Worm (Caenorhabditis elegans) whole organism, L1 larva: ENCODE data around the gene dlc-3.

Source experiments
- C04F5.9 ChIP-seq: sonication (generic microtip); optimal IDR thresholded peaks from 2 replicates; lab custom pipeline; 2016; ENCODE audit warnings: missing genetic modification characterization, missing compliant biosample characterization
- C16A3.4 ChIP-seq: fragments of 150-350 bp; optimal IDR thresholded peaks from 2 replicates; lab custom pipeline; 2014; ENCODE audit warnings: missing biosample characterization, missing genetic modification characterization
- Y116A8C.19 ChIP-seq: sonication (generic microtip); optimal IDR thresholded peaks from 2 replicates; lab custom pipeline; 2016; ENCODE audit warnings: missing compliant biosample characterization, missing genetic modification characterization, borderline replicate concordance
- aha-1 ChIP-seq: fragments of 150-350 bp; optimal IDR thresholded peaks from 2 replicates; lab custom pipeline; 2014; ENCODE audit warnings: missing biosample characterization, missing genetic modification characterization
- alr-1 ChIP-seq: fragments of 200-800 bp; sonication (Bioruptor generic); optimal IDR thresholded peaks from 2 replicates; lab custom pipeline; 2018; ENCODE audit warnings: borderline replicate concordance, mild to moderate bottlenecking, missing genetic modification characterization, missing compliant biosample characterization
- blmp-1 ChIP-seq: fragments of 150-350 bp; optimal IDR thresholded peaks from 2 replicates; lab custom pipeline; 2014; ENCODE audit warnings: missing biosample characterization, missing genetic modification characterization
- ceh-63 ChIP-seq: fragments of 200-800 bp; sonication (Bioruptor generic); optimal IDR thresholded peaks from 2 replicates; lab custom pipeline; 2018; ENCODE audit warnings: mild to moderate bottlenecking, missing genetic modification characterization, missing compliant biosample characterization
- ceh-82 ChIP-seq, 3 experiments: fragments of 150-350 bp in 1 of 3; sonication (generic microtip) in 2 of 3; optimal IDR thresholded peaks; 2 replicates each; lab custom pipeline; 2014 to 2017; ENCODE audit warnings: missing biosample characterization in 3 of 3, missing genetic modification characterization in 3 of 3
- ceh-88 ChIP-seq: fragments of 200-800 bp; sonication (Bioruptor generic); IDR thresholded peaks from 2 replicates; pipeline ENCODE4 v1.3.6; 2022; ENCODE audit warnings: missing genetic modification characterization, missing compliant biosample characterization
- ces-1 ChIP-seq: fragments of 150-350 bp; optimal IDR thresholded peaks from 2 replicates; lab custom pipeline; 2014; ENCODE audit warnings: missing biosample characterization, missing genetic modification reagents, missing genetic modification characterization
- dsc-1 ChIP-seq: sonication (generic microtip); optimal IDR thresholded peaks from 2 replicates; lab custom pipeline; 2016; ENCODE audit warnings: mild to moderate bottlenecking, missing genetic modification characterization, missing compliant biosample characterization
- efl-1 ChIP-seq, 4 experiments: fragments of 150-350 bp; optimal IDR thresholded peaks in 3 of 4; peaks in 1 of 4; 1 replicate in 1 of 4; 2 replicates in 3 of 4; lab custom pipeline; 2014; ENCODE audit warnings: missing biosample characterization in 2 of 4, missing genetic modification characterization in 2 of 4, missing genetic modification reagents in 2 of 4
- efl-3 ChIP-seq: fragments of 200-800 bp; sonication (Bioruptor generic); optimal IDR thresholded peaks from 2 replicates; lab custom pipeline; 2018; ENCODE audit warnings: mild to moderate bottlenecking, missing genetic modification characterization, missing compliant biosample characterization
- egl-27 ChIP-seq, 2 experiments: fragments of 150-350 bp in 1 of 2; sonication (generic microtip); optimal IDR thresholded peaks; 3 replicates each; lab custom pipeline; 2017 to 2018; ENCODE audit warnings: missing biosample characterization in 2 of 2, missing genetic modification characterization in 2 of 2, missing genetic modification reagents in 2 of 2
- elt-2 ChIP-seq: sonication (generic microtip); optimal IDR thresholded peaks from 2 replicates; lab custom pipeline; 2016; ENCODE audit warnings: missing genetic modification characterization, mild to moderate bottlenecking, inconsistent platforms, missing compliant biosample characterization, missing genetic modification reagents
- elt-3 ChIP-seq, 6 experiments: fragments of 150-350 bp in 1 of 6; sonication (generic microtip); optimal IDR thresholded peaks; 2 replicates each; lab custom pipeline; 2017 to 2018; ENCODE audit warnings: missing biosample characterization in 6 of 6, missing genetic modification characterization in 6 of 6, inconsistent platforms in 1 of 6
- ets-5 ChIP-seq: fragments of 200-800 bp; sonication (Bioruptor generic); IDR thresholded peaks from 2 replicates; pipeline ENCODE4 v1.3.6; 2022; ENCODE audit warnings: missing genetic modification characterization, missing compliant biosample characterization
- fkh-10 ChIP-seq: sonication (generic microtip); optimal IDR thresholded peaks from 2 replicates; lab custom pipeline; 2017; ENCODE audit warnings: missing biosample characterization, missing genetic modification reagents, missing genetic modification characterization
- fkh-4 ChIP-seq: sonication (generic microtip); optimal IDR thresholded peaks from 2 replicates; lab custom pipeline; 2016; ENCODE audit warnings: missing compliant biosample characterization, missing genetic modification characterization, borderline replicate concordance
- fkh-8 ChIP-seq: sonication (generic microtip); optimal IDR thresholded peaks from 2 replicates; lab custom pipeline; 2016; ENCODE audit warnings: mild to moderate bottlenecking, missing genetic modification characterization, missing compliant biosample characterization
- hpl-2 ChIP-seq: fragments of 150-350 bp; optimal IDR thresholded peaks from 2 replicates; lab custom pipeline; 2014; ENCODE audit warnings: missing biosample characterization, missing genetic modification reagents, missing genetic modification characterization
- irx-1 ChIP-seq: sonication (generic microtip); optimal IDR thresholded peaks from 2 replicates; lab custom pipeline; 2016; ENCODE audit warnings: missing genetic modification characterization, missing compliant biosample characterization
- isw-1 ChIP-seq: fragments of 200-800 bp; sonication (Bioruptor generic); IDR thresholded peaks from 2 replicates; pipeline ENCODE4 v1.3.6; 2022; ENCODE audit warnings: missing genetic modification characterization, missing compliant biosample characterization
- lin-15B ChIP-seq: fragments of 150-350 bp; sonication (generic microtip); optimal IDR thresholded peaks from 3 replicates; lab custom pipeline; 2014; ENCODE audit warnings: missing biosample characterization, missing genetic modification characterization
- lin-39 ChIP-seq: fragments of 150-350 bp; optimal IDR thresholded peaks from 2 replicates; lab custom pipeline; 2014; ENCODE audit warnings: missing biosample characterization, missing genetic modification reagents, missing genetic modification characterization
- lir-3 ChIP-seq: sonication (generic microtip); optimal IDR thresholded peaks from 2 replicates; lab custom pipeline; 2016; ENCODE audit warnings: mild to moderate bottlenecking, missing genetic modification characterization, moderate library complexity, missing compliant biosample characterization; ENCODE audit not compliant: poor library complexity
- mdl-1 ChIP-seq, 2 experiments: fragments of 150-350 bp; optimal IDR thresholded peaks; 2 replicates each; lab custom pipeline; 2014 to 2017; ENCODE audit warnings: missing biosample characterization in 2 of 2, missing genetic modification characterization in 2 of 2, inconsistent platforms in 1 of 2
- mef-2 ChIP-seq: fragments of 150-350 bp; optimal IDR thresholded peaks from 2 replicates; lab custom pipeline; 2014; ENCODE audit warnings: missing biosample characterization, missing genetic modification characterization
- mep-1 ChIP-seq: fragments of 150-350 bp; optimal IDR thresholded peaks from 2 replicates; lab custom pipeline; 2014; ENCODE audit warnings: missing biosample characterization, missing genetic modification characterization
- nhr-11 ChIP-seq: fragments of 150-350 bp; optimal IDR thresholded peaks from 2 replicates; lab custom pipeline; 2014; ENCODE audit warnings: missing biosample characterization, missing genetic modification characterization
- nhr-12 ChIP-seq: sonication (generic microtip); optimal IDR thresholded peaks from 2 replicates; lab custom pipeline; 2017; ENCODE audit warnings: missing biosample characterization, missing genetic modification characterization
- nhr-20 ChIP-seq: sonication (generic microtip); optimal IDR thresholded peaks from 2 replicates; lab custom pipeline; 2016; ENCODE audit warnings: mild to moderate bottlenecking, missing genetic modification characterization, missing compliant biosample characterization
- nhr-237 ChIP-seq: fragments of 150-350 bp; optimal IDR thresholded peaks from 2 replicates; lab custom pipeline; 2014; ENCODE audit warnings: missing biosample characterization, missing genetic modification characterization
- nhr-71 ChIP-seq: sonication (generic microtip); optimal IDR thresholded peaks from 2 replicates; lab custom pipeline; 2016; ENCODE audit warnings: mild to moderate bottlenecking, missing genetic modification characterization, moderate library complexity, missing compliant biosample characterization
- nhr-76 ChIP-seq: sonication (generic microtip); optimal IDR thresholded peaks from 2 replicates; lab custom pipeline; 2017; ENCODE audit warnings: missing biosample characterization, missing genetic modification characterization
- nhr-77 ChIP-seq: fragments of 150-350 bp; optimal IDR thresholded peaks from 2 replicates; lab custom pipeline; 2014; ENCODE audit warnings: missing biosample characterization, missing genetic modification characterization
- nhr-84 ChIP-seq: sonication (generic microtip); optimal IDR thresholded peaks from 2 replicates; lab custom pipeline; 2017; ENCODE audit warnings: missing biosample characterization, missing genetic modification characterization
- nhr-85 ChIP-seq: sonication (generic microtip); peaks from one replicate; lab custom pipeline; 2016; ENCODE audit warnings: missing genetic modification characterization, inconsistent platforms, missing compliant biosample characterization
- pag-3 ChIP-seq: sonication (generic microtip); optimal IDR thresholded peaks from 2 replicates; lab custom pipeline; 2017; ENCODE audit warnings: missing genetic modification characterization, mild to moderate bottlenecking, missing compliant biosample characterization, antibody characterized with exemption, borderline replicate concordance; ENCODE audit not compliant: insufficient read depth
- pax-3 ChIP-seq: fragments of 200-800 bp; sonication (Bioruptor generic); optimal IDR thresholded peaks from 2 replicates; lab custom pipeline; 2018; ENCODE audit warnings: mild to moderate bottlenecking, missing genetic modification characterization, moderate library complexity, missing compliant biosample characterization
- pqm-1 ChIP-seq: sonication (generic microtip); optimal IDR thresholded peaks from 3 replicates; lab custom pipeline; 2017; ENCODE audit warnings: missing biosample characterization, missing genetic modification characterization
- rnt-1 ChIP-seq: sonication (generic microtip); optimal IDR thresholded peaks from 2 replicates; lab custom pipeline; 2016; ENCODE audit warnings: mild to moderate bottlenecking, missing genetic modification characterization, moderate library complexity, missing compliant biosample characterization
- skn-1 ChIP-seq: fragments of 150-350 bp; optimal IDR thresholded peaks from 2 replicates; lab custom pipeline; 2014; ENCODE audit warnings: missing biosample characterization, missing genetic modification characterization
- snpc-4 ChIP-seq: fragments of 150-350 bp; optimal IDR thresholded peaks from 2 replicates; lab custom pipeline; 2014; ENCODE audit warnings: missing biosample characterization, missing genetic modification characterization
- snu-23 ChIP-seq: sonication (generic microtip); optimal IDR thresholded peaks from 2 replicates; lab custom pipeline; 2016; ENCODE audit warnings: missing genetic modification characterization, missing compliant biosample characterization
- tbx-2 ChIP-seq: sonication (generic microtip); optimal IDR thresholded peaks from 2 replicates; lab custom pipeline; 2016; ENCODE audit warnings: missing genetic modification characterization, missing compliant biosample characterization
- tlp-1 ChIP-seq: fragments of 150-350 bp; optimal IDR thresholded peaks from 2 replicates; lab custom pipeline; 2014; ENCODE audit warnings: missing biosample characterization, missing genetic modification characterization
- unc-130 ChIP-seq: fragments of 150-350 bp; optimal IDR thresholded peaks from 2 replicates; lab custom pipeline; 2017; ENCODE audit warnings: missing biosample characterization, missing genetic modification characterization, inconsistent platforms
- unc-30 ChIP-seq: sonication (generic microtip); optimal IDR thresholded peaks from 2 replicates; lab custom pipeline; 2017; ENCODE audit warnings: missing biosample characterization, missing genetic modification characterization
- vab-15 ChIP-seq: sonication (generic microtip); optimal IDR thresholded peaks from 2 replicates; lab custom pipeline; 2017; ENCODE audit warnings: missing genotype, mild to moderate bottlenecking, missing genetic modification characterization, missing compliant biosample characterization
- xbp-1 ChIP-seq: sonication (generic microtip); optimal IDR thresholded peaks from 2 replicates; lab custom pipeline; 2016; ENCODE audit warnings: missing genetic modification characterization, missing compliant biosample characterization
- zip-4 ChIP-seq: fragments of 200-800 bp; sonication (Bioruptor generic); optimal IDR thresholded peaks from 2 replicates; lab custom pipeline; 2018; ENCODE audit warnings: mild to moderate bottlenecking, missing genetic modification characterization, moderate library complexity, missing compliant biosample characterization
- ztf-11 ChIP-seq, 2 experiments: sonication (generic microtip); optimal IDR thresholded peaks; 2 replicates each; lab custom pipeline; 2016 to 2017; ENCODE audit warnings: missing genetic modification characterization in 2 of 2, missing biosample characterization in 1 of 2, missing compliant biosample characterization in 1 of 2

The dlc-3 gene

DNA sequence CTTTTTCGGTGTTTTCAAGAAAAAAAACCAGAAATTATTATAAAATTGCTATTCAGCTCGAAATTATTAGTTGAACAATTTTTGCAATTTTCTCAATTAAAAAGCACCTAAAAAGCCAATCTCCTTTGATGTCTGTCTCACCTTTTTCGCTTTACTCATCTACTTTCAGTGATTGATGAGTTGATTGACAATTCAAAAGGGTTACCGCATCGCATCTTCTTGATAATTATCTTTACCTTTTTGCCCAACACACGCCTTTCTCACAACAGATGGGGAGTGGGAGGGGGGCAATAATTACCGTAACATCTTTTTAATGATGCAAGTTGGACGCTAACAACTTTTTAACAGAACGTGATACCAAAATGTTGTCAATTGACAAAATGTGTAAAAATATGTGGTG lies 35.4 kb upstream of the dlc-3 start:
- TF ChIP-seq pax-3 (tag; lab: Kevin White, UChicago) (no peak), nhr-237 (tag; lab: Kevin White, UChicago) (no peak), irx-1 (no peak), xbp-1 (no peak), vab-15 (tag; lab: Kevin White, UChicago) (no peak), tlp-1 (tag; lab: Kevin White, UChicago) (no peak), efl-1 (optimal IDR thresholded peaks at IDR 0.05; lab: Kevin White, UChicago) (no peak), efl-1 (GFP tag; optimal IDR thresholded peaks at IDR 0.05 in 1 of 2; lab: Kevin White, UChicago) (no peak), pag-3 (no peak), isw-1 (no peak), efl-3 (no peak), skn-1 (no peak), Y116A8C.19 (tag; lab: Kevin White, UChicago) (no peak), mdl-1 (tag; optimal IDR thresholded peaks at IDR 0.05; lab: Kevin White, UChicago) (no peak), tbx-2 (no peak), aha-1 (tag; lab: Kevin White, UChicago) (no peak), mep-1 (tag; lab: Kevin White, UChicago) (peak; percentile 22), nhr-71 (tag; lab: Kevin White, UChicago) (peak; percentile 2), dsc-1 (tag; lab: Kevin White, UChicago) (no peak), C16A3.4 (tag; lab: Kevin White, UChicago) (no peak), elt-2 (tag; lab: Kevin White, UChicago) (no peak), pqm-1 (no peak), ztf-11 (tag; optimal IDR thresholded peaks at IDR 0.05; lab: Kevin White, UChicago) (no peak), lir-3 (tag; lab: Kevin White, UChicago) (no peak), nhr-77 (no peak), C04F5.9 (tag; lab: Kevin White, UChicago) (no peak), unc-130 (tag; lab: Kevin White, UChicago) (no peak), snu-23 (GFP tag; lab: Kevin White, UChicago) (peak; percentile 39), nhr-76 (tag; lab: Kevin White, UChicago) (no peak), blmp-1 (tag; lab: Kevin White, UChicago) (peak; percentile 58), egl-27 (tag; optimal IDR thresholded peaks at IDR 0.05; lab: Kevin White, UChicago) (no peak), zip-4 (no peak), hpl-2 (GFP tag; lab: Kevin White, UChicago) (no peak), unc-30 (tag; lab: Kevin White, UChicago) (no peak), alr-1 (tag; lab: Kevin White, UChicago) (no peak), nhr-12 (tag; lab: Kevin White, UChicago) (no peak), nhr-20 (tag; lab: Kevin White, UChicago) (no peak), nhr-11 (tag; lab: Kevin White, UChicago) (no peak), mef-2 (tag; lab: Kevin White, UChicago) (no peak), fkh-4 (tag; lab: Kevin White, UChicago) (no peak), ceh-63 (GFP tag; lab: Kevin White, UChicago) (no peak), ces-1 (GFP tag; lab: Kevin White, UChicago) (no peak), nhr-85 (tag; lab: Kevin White, UChicago) (peak; percentile 84), fkh-8 (no peak), ets-5 (GFP tag; lab: Robert Waterston, UW) (no peak), ceh-82 (tag; optimal IDR thresholded peaks at IDR 0.05; lab: Kevin White, UChicago) (no peak), fkh-10 (GFP tag; lab: Kevin White, UChicago) (no peak), lin-39 (tag; lab: Kevin White, UChicago) (no peak), lin-15B (tag; lab: Kevin White, UChicago) (no peak), snpc-4 (tag; lab: Kevin White, UChicago) (no peak), rnt-1 (peak; percentile 34), nhr-84 (tag; lab: Kevin White, UChicago) (no peak), elt-3 (tag; optimal IDR thresholded peaks at IDR 0.05; lab: Kevin White, UChicago) (peak in 1 of 6 experiments; percentile 20), ceh-88 (GFP tag; lab: Robert Waterston, UW) (no peak)
